Worm (Caenorhabditis elegans): ENCODE measurements around the gene lec-9.

ce11 chrX:17553772-17554171 is 46.5 kb upstream of the lec-9 start:
- TF ChIP-seq sea-2 (GFP tag; IDR thresholded peaks at IDR 0.05) (no peak), unc-62 (GFP tag; optimal IDR thresholded peaks at IDR 0.05) (no peak), madf-3 (GFP tag; IDR thresholded peaks at IDR 0.05) (no peak), him-1 (tag; optimal IDR thresholded peaks at IDR 0.05) (no peak), egl-44 (GFP tag; IDR thresholded peaks at IDR 0.05) (no peak), F22D6.2 (tag; optimal IDR thresholded peaks at IDR 0.05) (no peak), nfya-1 (tag; optimal IDR thresholded peaks at IDR 0.05; ENCODE audit: borderline replicate concordance, insufficient read depth) (no peak), ZK185.1 (tag; optimal IDR thresholded peaks at IDR 0.05; ENCODE audit: poor library complexity, severe bottlenecking) (no peak), ama-1 (optimal IDR thresholded peaks at IDR 0.05) (no peak), ama-1 (GFP tag; optimal IDR thresholded peaks at IDR 0.05) (no peak), F49E8.2 (tag; optimal IDR thresholded peaks at IDR 0.05; ENCODE audit: insufficient read depth) (no peak), ekl-4 (GFP tag; IDR thresholded peaks at IDR 0.05) (no peak), unc-130 (GFP tag; optimal IDR thresholded peaks at IDR 0.05) (no peak), ceh-100 (GFP tag; IDR thresholded peaks at IDR 0.05) (no peak)
